Worm (Caenorhabditis elegans): ENCODE results near the gene jmjd-4.

ce11 chrIII:10354591-10354990 lies 20.8 kb upstream of the jmjd-4 start:
- TF ChIP-seq fkh-10 (GFP tag; optimal IDR thresholded peaks at IDR 0.05), result no peak
- TF ChIP-seq pag-3 (tag; optimal IDR thresholded peaks at IDR 0.05; ENCODE audit: borderline replicate concordance), result no peak
- TF ChIP-seq ceh-18 (tag; optimal IDR thresholded peaks at IDR 0.05), result no peak
- TF ChIP-seq pha-4 (tag; optimal IDR thresholded peaks at IDR 0.05), result no peak
- TF ChIP-seq pqm-1 (tag; optimal IDR thresholded peaks at IDR 0.05), result no peak
- no peak for TF ChIP-seq elt-2 (tag; optimal IDR thresholded peaks at IDR 0.05)
- no peak for TF ChIP-seq dve-1 (tag; optimal IDR thresholded peaks at IDR 0.05)

Data from whole organism, late embryonic.